Worm (Caenorhabditis elegans) whole organism, late embryonic: Measurements from ENCODE around the gene hacd-1.

Experiments used
- C08G9.2 ChIP-seq: sonication (generic microtip); optimal IDR thresholded peaks from 2 replicates; lab custom pipeline; 2016; ENCODE audit warnings: mild to moderate bottlenecking, missing genetic modification characterization, moderate library complexity, missing compliant biosample characterization
- ceh-22 ChIP-seq: sonication (generic microtip); optimal IDR thresholded peaks from 2 replicates; lab custom pipeline; 2017; ENCODE audit warnings: missing biosample characterization, missing genetic modification characterization
- che-1 ChIP-seq: sonication (generic microtip); optimal IDR thresholded peaks from 2 replicates; lab custom pipeline; 2016; ENCODE audit warnings: mild to moderate bottlenecking, missing genetic modification characterization, missing compliant biosample characterization
- elt-2 ChIP-seq: sonication (generic microtip); optimal IDR thresholded peaks from 2 replicates; lab custom pipeline; 2016; ENCODE audit warnings: missing genetic modification reagents, missing genetic modification characterization, missing compliant biosample characterization
- elt-4 ChIP-seq: sonication (generic microtip); optimal IDR thresholded peaks from 2 replicates; lab custom pipeline; 2016; ENCODE audit warnings: missing genetic modification characterization, missing compliant biosample characterization
- ets-4 ChIP-seq: sonication (generic microtip); optimal IDR thresholded peaks from 2 replicates; lab custom pipeline; 2016; ENCODE audit warnings: missing genetic modification characterization, missing compliant biosample characterization
- pha-4 ChIP-seq: fragments of 150-350 bp; optimal IDR thresholded peaks from 2 replicates; lab custom pipeline; 2018; ENCODE audit warnings: missing biosample characterization, missing genetic modification reagents, missing genetic modification characterization
- rnt-1 ChIP-seq: sonication (generic microtip); optimal IDR thresholded peaks from 2 replicates; lab custom pipeline; 2016; ENCODE audit warnings: missing genetic modification characterization, missing compliant biosample characterization

DNA sequence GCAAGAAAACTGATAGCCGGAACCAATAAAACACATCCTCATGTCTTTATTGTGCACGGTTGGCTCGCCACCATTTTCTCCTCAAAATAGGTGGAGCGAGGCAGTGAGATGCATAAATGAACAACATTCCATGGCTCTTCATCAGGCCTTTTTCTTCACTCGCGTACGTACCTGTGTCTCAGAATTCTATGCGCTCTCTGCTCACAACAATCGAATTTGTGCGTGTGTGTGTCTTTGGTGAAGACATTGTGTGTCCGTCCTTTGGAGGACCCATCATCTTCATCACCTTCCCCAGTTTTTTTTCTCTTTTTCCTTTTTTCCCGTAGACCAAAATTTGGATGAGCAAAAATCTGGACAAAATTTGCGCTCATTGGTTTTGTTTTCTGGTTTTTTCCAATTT is 37.9 kb upstream of the hacd-1 start:
- TF ChIP-seq C08G9.2 (tag; lab: Kevin White, UChicago), result no peak
- TF ChIP-seq che-1 (tag; lab: Kevin White, UChicago), result no peak
- TF ChIP-seq pha-4 (tag; lab: Kevin White, UChicago), result no peak
- no peak for TF ChIP-seq rnt-1 (tag; lab: Kevin White, UChicago)
- no peak for TF ChIP-seq elt-2 (tag; lab: Kevin White, UChicago)
- no peak for TF ChIP-seq ets-4
- no peak for TF ChIP-seq ceh-22 (tag; lab: Kevin White, UChicago)
- no peak for TF ChIP-seq elt-4
